Fruit fly (Drosophila melanogaster): ENCODE data around the gene RpS5a.

The RpS5a gene

DNA sequence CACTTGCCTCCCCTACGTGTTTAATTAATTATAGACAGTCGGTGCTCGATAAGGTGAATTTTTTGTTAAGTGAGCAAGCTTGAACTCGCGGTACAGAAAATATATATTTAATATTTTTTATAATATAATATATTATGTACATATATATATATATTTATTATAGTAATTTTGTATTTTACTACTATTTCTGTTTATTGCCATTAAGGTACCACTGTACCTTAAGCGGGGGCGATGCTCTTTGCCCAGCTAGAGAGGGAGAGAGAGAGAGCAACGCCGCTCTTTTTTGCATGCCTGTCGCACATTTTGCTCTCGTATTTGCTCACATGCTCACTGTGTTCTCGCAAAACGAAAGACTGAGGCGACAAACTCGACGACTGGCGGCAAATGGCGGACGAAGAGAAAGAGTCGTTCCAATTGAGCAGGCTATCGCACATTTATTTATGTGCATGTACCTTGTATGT, 22.4 kb upstream of the RpS5a start (continued):
- TF ChIP-seq fd59A (GFP tag; optimal IDR thresholded peaks at IDR 0.05) = no peak
- peak; percentile 40 for TF ChIP-seq CG9139 (GFP tag; optimal IDR thresholded peaks at IDR 0.05)
- TF ChIP-seq Eip78C (GFP tag) = peak; percentile 74
- TF ChIP-seq CG8319 (GFP tag; optimal IDR thresholded peaks at IDR 0.05) = peak; percentile 8
- TF ChIP-seq CG6276 (GFP tag; optimal IDR thresholded peaks at IDR 0.05) = peak; percentile 84
- TF ChIP-seq CG6854 (GFP tag; optimal IDR thresholded peaks at IDR 0.05) = peak; percentile 41
- peak; percentile 40 for TF ChIP-seq acj6 (GFP tag; optimal IDR thresholded peaks at IDR 0.05)
- TF ChIP-seq Sox15 (GFP tag; optimal IDR thresholded peaks at IDR 0.05) = no peak
- peak; percentile 57 for TF ChIP-seq CG4318 (GFP tag; optimal IDR thresholded peaks at IDR 0.05)
- no peak for TF ChIP-seq Ets21C (GFP tag; optimal IDR thresholded peaks at IDR 0.05)
- peak; percentile 47 for TF ChIP-seq fd85E (GFP tag; optimal IDR thresholded peaks at IDR 0.05)

DNA sequence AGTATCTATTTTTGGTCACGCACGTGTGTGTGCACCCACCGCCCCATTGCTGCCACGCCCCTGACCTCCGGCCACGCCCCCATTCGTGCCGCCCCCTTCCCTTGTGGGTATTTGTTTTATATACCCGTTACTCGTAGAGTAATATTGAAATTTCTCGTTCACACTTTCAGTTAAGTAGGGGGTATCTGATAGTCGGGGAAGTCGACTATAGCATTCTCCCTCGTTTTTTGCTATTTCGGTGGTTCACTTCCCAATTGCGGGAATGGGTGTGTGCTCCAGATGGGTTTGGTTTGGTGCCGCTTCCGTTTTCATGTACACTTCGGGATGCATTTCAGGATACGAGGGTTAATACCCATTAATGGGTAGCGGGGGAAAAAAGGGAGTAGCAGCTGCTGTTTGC, 19.2 kb upstream of the RpS5a start:
- TF ChIP-seq CG8119 (GFP tag; IDR thresholded peaks at IDR 0.05) (no peak), lz (GFP tag; optimal IDR thresholded peaks at IDR 0.05) (no peak), CG11762 (GFP tag; optimal IDR thresholded peaks at IDR 0.05; ENCODE audit: insufficient read depth) (no peak), dac (GFP tag; optimal IDR thresholded peaks at IDR 0.05) (no peak), CG8319 (GFP tag; optimal IDR thresholded peaks at IDR 0.05) (no peak), CG10669 (GFP tag; optimal IDR thresholded peaks at IDR 0.05) (no peak), Met (GFP tag; optimal IDR thresholded peaks at IDR 0.05) (no peak), Eip93F (GFP tag; optimal IDR thresholded peaks at IDR 0.05) (no peak), CG6163 (GFP tag; IDR thresholded peaks at IDR 0.05) (no peak), CG6276 (GFP tag; optimal IDR thresholded peaks at IDR 0.05) (no peak), ss (GFP tag; optimal IDR thresholded peaks at IDR 0.05) (no peak)

DNA sequence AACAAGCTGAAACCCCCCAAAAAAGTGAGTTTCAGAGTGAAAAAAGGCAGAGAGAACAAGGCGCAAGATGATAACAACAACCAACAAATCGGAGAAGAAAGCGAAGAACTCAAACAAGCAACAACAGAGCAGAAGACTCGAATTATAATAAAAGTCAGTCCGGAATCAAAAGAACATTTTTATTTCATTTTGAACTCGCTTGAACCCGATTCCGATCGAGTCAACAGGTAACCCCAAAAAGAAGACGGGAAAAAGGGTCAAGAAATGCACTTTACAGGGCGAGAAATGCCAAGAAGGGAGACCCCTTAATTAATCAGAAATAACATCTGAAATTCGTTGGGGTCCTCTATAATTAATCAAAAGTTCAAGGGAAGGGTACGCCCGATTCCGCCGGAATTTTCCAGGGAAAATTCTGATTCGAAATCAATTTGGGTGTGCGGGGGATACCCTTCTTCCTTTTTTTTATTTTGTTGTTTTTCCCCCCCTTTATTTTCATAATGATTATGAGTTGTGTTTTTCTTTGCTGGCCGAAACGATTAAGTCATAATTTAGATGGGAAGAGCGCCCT, 14.5 kb upstream of the RpS5a start:
- peak; percentile 61 for TF ChIP-seq svp (GFP tag)
- no peak for TF ChIP-seq Smox (GFP tag; optimal IDR thresholded peaks at IDR 0.05)
- no peak for TF ChIP-seq CG6276 (GFP tag; optimal IDR thresholded peaks at IDR 0.05)

DNA sequence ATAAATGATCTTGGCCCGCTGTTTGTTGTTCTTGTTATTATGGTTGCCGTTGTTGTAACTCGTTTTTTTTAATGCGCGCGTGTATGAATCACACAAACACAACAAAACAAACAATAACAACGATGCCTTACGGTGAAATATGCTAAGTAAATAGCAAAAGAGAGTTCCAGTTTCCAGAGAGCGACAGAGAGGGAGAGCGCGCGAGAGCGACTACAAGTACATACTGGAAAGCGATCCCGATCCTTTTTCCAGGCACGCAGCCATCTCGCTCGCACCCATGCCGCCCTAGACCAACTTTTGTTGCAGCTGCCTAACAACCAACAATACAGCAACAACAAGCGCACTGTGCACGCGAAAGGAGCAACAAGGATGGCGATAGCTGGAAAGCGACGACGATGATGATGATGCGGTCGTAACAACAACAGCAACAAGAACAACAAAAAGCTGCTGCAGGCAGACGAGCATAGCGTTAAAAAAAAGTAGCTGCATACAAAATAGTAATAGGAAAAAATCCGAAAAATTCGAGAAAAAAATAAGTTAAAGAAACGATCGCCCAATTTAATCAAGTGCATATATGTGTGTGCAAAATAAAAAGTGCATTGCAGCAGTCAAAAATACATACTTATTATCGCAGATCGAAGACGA, 12.5 kb upstream of the RpS5a start:
- TF ChIP-seq salr (GFP tag; optimal IDR thresholded peaks at IDR 0.05) (no peak), CG34406 (GFP tag; optimal IDR thresholded peaks at IDR 0.05) (no peak), ss (GFP tag; optimal IDR thresholded peaks at IDR 0.05) (peak in 1 of 2 experiments; percentile 32), dsx (GFP tag; optimal IDR thresholded peaks at IDR 0.05; ENCODE audit: poor library complexity, severe bottlenecking) (peak; percentile 59), fkh (GFP tag; optimal IDR thresholded peaks at IDR 0.05) (peak; percentile 67), CG6808 (GFP tag; optimal IDR thresholded peaks at IDR 0.05) (peak; percentile 35), cyc (GFP tag; optimal IDR thresholded peaks at IDR 0.05) (no peak), CG15336 (GFP tag; IDR thresholded peaks at IDR 0.05) (peak; percentile 12; the same call in 1 of the 2 replicates), Eip78C (GFP tag) (peak; percentile 51), CG8119 (GFP tag; IDR thresholded peaks at IDR 0.05) (0 out of 3 replicates have a peak, but pooled peaks have one; percentile 14), CG3919 (GFP tag; optimal IDR thresholded peaks at IDR 0.05) (no peak)

DNA sequence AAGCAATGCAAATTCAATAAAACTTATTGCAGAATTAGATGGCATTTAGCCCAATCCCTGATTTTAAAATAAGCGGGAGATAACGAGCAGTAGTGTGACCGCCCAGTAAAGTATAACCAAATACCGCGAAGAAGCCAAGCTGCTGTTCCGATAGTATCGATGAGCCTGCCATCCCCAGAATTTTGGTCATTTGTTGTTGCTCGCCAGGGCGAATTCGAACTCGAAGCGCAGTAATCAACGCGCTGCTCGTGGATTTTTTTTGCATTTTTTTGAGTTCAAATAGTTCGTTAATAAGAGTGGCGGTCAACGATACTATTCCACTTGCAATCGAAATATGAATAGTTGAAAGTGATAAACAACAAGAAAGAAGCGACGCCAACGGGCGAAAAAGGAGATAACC, 11.8 kb upstream of the RpS5a start, which contains the start of gene baz:
Gene baz, plus strand, starts transcription at position 188 of the 400 bp plus-strand sequence.
- TF ChIP-seq Eip78C (GFP tag) = peak; percentile 64
- peak; percentile 2 for TF ChIP-seq CG6808 (GFP tag; optimal IDR thresholded peaks at IDR 0.05)
- peak; percentile 46; the same call in 1 of the 3 replicates for TF ChIP-seq CG6163 (GFP tag; IDR thresholded peaks at IDR 0.05)
- TF ChIP-seq Sox14 (GFP tag; optimal IDR thresholded peaks at IDR 0.05) = peak; percentile 7
- no peak for TF ChIP-seq acj6 (GFP tag; optimal IDR thresholded peaks at IDR 0.05)
- peak; percentile 2 for TF ChIP-seq CG3032 (tag; optimal IDR thresholded peaks at IDR 0.05)
- no peak for TF ChIP-seq Hr4 (GFP tag; optimal IDR thresholded peaks at IDR 0.05)
- no peak for TF ChIP-seq Met (GFP tag; optimal IDR thresholded peaks at IDR 0.05)
- TF ChIP-seq CG11762 (GFP tag; optimal IDR thresholded peaks at IDR 0.05; ENCODE audit: insufficient read depth) = no peak
- TF ChIP-seq Ets96B (tag; optimal IDR thresholded peaks at IDR 0.05) = no peak
- no peak for TF ChIP-seq CG31627 (GFP tag; optimal IDR thresholded peaks at IDR 0.05)
- peak in 1 of 2 experiments; percentile 30 for TF ChIP-seq ss (GFP tag; optimal IDR thresholded peaks at IDR 0.05)

All from whole organism, prepupa.